Worm (Caenorhabditis elegans) whole organism, L2 larva: ENCODE results near the gene cee-1.

Experiments used
- blmp-1 ChIP-seq: sonication (generic microtip); optimal IDR thresholded peaks from 2 replicates; lab custom pipeline; 2017; ENCODE audit warnings: missing genetic modification characterization, mild to moderate bottlenecking, missing compliant biosample characterization, antibody characterized with exemption, moderate library complexity; ENCODE audit not compliant: insufficient read depth
- dmd-4 ChIP-seq: sonication (generic microtip); optimal IDR thresholded peaks from 2 replicates; lab custom pipeline; 2017; ENCODE audit warnings: missing biosample characterization, missing genetic modification characterization
- fos-1 ChIP-seq: fragments of 150-350 bp; optimal IDR thresholded peaks from 2 replicates; lab custom pipeline; 2014; ENCODE audit warnings: missing biosample characterization, missing genetic modification characterization
- nhr-12 ChIP-seq: fragments of 150-350 bp; optimal IDR thresholded peaks from 2 replicates; lab custom pipeline; 2014; ENCODE audit warnings: missing biosample characterization, missing genetic modification characterization
- nhr-237 ChIP-seq: fragments of 150-350 bp; optimal IDR thresholded peaks from 2 replicates; lab custom pipeline; 2014; ENCODE audit warnings: missing biosample characterization, missing genetic modification characterization
- unc-39 ChIP-seq: fragments of 150-350 bp; optimal IDR thresholded peaks from 2 replicates; lab custom pipeline; 2014; ENCODE audit warnings: missing biosample characterization, missing genetic modification characterization

DNA sequence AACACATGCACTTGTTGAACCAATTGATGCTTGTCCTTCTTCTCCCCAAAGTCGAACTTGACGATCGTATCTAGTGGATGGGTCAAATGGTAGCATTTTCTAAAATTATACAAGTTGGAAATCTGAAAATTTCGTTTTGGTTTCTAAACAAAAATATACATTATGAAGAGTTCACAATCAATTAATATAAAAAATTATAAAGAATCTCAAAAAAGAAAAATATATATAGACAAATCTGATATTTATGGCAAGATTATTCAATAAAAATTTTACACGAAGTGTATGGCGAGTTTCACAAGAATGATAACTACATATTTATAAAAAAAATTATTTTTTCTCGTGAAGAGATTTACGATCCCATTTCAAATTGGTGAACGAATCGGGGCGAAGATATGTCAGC lies 7.7 kb downstream of the cee-1 start, which contains the start of gene ula-1:
- TF ChIP-seq nhr-12: no peak
- no peak for TF ChIP-seq blmp-1 (tag; lab: Kevin White, UChicago)
- no peak for TF ChIP-seq dmd-4 (tag; lab: Kevin White, UChicago)
- no peak for TF ChIP-seq unc-39 (tag; lab: Kevin White, UChicago)
- no peak for TF ChIP-seq fos-1 (tag; lab: Kevin White, UChicago)
- TF ChIP-seq nhr-237: no peak
